Fruit fly (Drosophila melanogaster): ENCODE measurements around the gene CG32655.

The CG32655 gene

dm6 chrX:12225325-12225972 lies 10.2 kb downstream of the CG32655 start (continued):
- no peak for TF ChIP-seq Antp (GFP tag; optimal IDR thresholded peaks at IDR 0.05)
- TF ChIP-seq dysf (GFP tag; IDR thresholded peaks at IDR 0.05): no peak
- peak; percentile 56 for TF ChIP-seq crol (GFP tag; IDR thresholded peaks at IDR 0.05)
- TF ChIP-seq toy (GFP tag; IDR thresholded peaks at IDR 0.05): no peak
- TF ChIP-seq HLH3B (GFP tag; IDR thresholded peaks at IDR 0.05): peak; percentile 48; the same call in 1 of the 2 replicates
- TF ChIP-seq CG6689 (GFP tag; IDR thresholded peaks at IDR 0.05): peak; percentile 28; the same call in 1 of the 2 replicates
- TF ChIP-seq ranshi (GFP tag; IDR thresholded peaks at IDR 0.05): no peak
- no peak for TF ChIP-seq Dll (GFP tag; IDR thresholded peaks at IDR 0.05; ENCODE audit: partially characterized antibody)
- TF ChIP-seq mam (GFP tag; optimal IDR thresholded peaks at IDR 0.05): no peak
- no peak for TF ChIP-seq bowl (GFP tag; IDR thresholded peaks at IDR 0.05)
- no peak for TF ChIP-seq CG16863 (GFP tag; optimal IDR thresholded peaks at IDR 0.05)
- TF ChIP-seq CTCF (GFP tag; optimal IDR thresholded peaks at IDR 0.05): no peak
- no peak for TF ChIP-seq chif (GFP tag; optimal IDR thresholded peaks at IDR 0.05)
- no peak for TF ChIP-seq BtbVII (GFP tag; optimal IDR thresholded peaks at IDR 0.05)
- TF ChIP-seq gcm2 (GFP tag; optimal IDR thresholded peaks at IDR 0.05): no peak
- peak; percentile 18 for TF ChIP-seq CG1602 (GFP tag; optimal IDR thresholded peaks at IDR 0.05)
- TF ChIP-seq Hr51 (GFP tag; optimal IDR thresholded peaks at IDR 0.05): peak in 1 of 2 experiments; percentile 59
- TF ChIP-seq CG4730 (GFP tag; IDR thresholded peaks at IDR 0.05): no peak
- TF ChIP-seq CG7745 (tag; optimal IDR thresholded peaks at IDR 0.05): peak; percentile 33
- no peak for TF ChIP-seq CG16813 (GFP tag; IDR thresholded peaks at IDR 0.05; ENCODE audit: partially characterized antibody)
- no peak for TF ChIP-seq CG6175 (GFP tag; IDR thresholded peaks at IDR 0.05)
- TF ChIP-seq Blimp-1 (GFP tag; optimal IDR thresholded peaks at IDR 0.05): peak; percentile 79
- TF ChIP-seq Dip3 (GFP tag; optimal IDR thresholded peaks at IDR 0.05): no peak
- no peak for TF ChIP-seq ap (GFP tag; IDR thresholded peaks at IDR 0.05)
- peak; percentile 1 for TF ChIP-seq CG12659 (GFP tag; optimal IDR thresholded peaks at IDR 0.05)
- TF ChIP-seq CG11085 (GFP tag; IDR thresholded peaks at IDR 0.05): no peak
- no peak for TF ChIP-seq CG5245 (GFP tag; optimal IDR thresholded peaks at IDR 0.05)
- no peak for TF ChIP-seq Jarid2 (GFP tag; optimal IDR thresholded peaks at IDR 0.05)
- no peak for TF ChIP-seq otp (GFP tag; IDR thresholded peaks at IDR 0.05)
- no peak for TF ChIP-seq Fer2 (tag; optimal IDR thresholded peaks at IDR 0.05)
- no peak for TF ChIP-seq her (GFP tag; optimal IDR thresholded peaks at IDR 0.05)
- no peak for TF ChIP-seq CG43689 (GFP tag; IDR thresholded peaks at IDR 0.05)
- no peak for TF ChIP-seq Hmr (GFP tag; optimal IDR thresholded peaks at IDR 0.05)
- peak; percentile 59 for TF ChIP-seq CG33557 (GFP tag; optimal IDR thresholded peaks at IDR 0.05)
- peak in 1 of 3 experiments; percentile 75 for TF ChIP-seq lola (GFP tag; optimal IDR thresholded peaks at IDR 0.05)
- TF ChIP-seq CG7271 (tag; optimal IDR thresholded peaks at IDR 0.05): no peak
- peak; percentile 62 for TF ChIP-seq CG8924 (tag; optimal IDR thresholded peaks at IDR 0.05)
- TF ChIP-seq Ptx1 (GFP tag; IDR thresholded peaks at IDR 0.05): 0 out of 2 replicates have a peak, but pooled peaks have one; percentile 32
- TF ChIP-seq Lpt (GFP tag; optimal IDR thresholded peaks at IDR 0.05): no peak
- TF ChIP-seq CG15601 (tag; optimal IDR thresholded peaks at IDR 0.05): peak; percentile 77
- peak; percentile 25; the same call in 1 of the 2 replicates for TF ChIP-seq wor (GFP tag; IDR thresholded peaks at IDR 0.05)
- TF ChIP-seq Hey (tag; optimal IDR thresholded peaks at IDR 0.05): no peak
- no peak for TF ChIP-seq CG18599 (GFP tag; optimal IDR thresholded peaks at IDR 0.05)
- TF ChIP-seq CG2120 (GFP tag; optimal IDR thresholded peaks at IDR 0.05): no peak
- no peak for TF ChIP-seq HmgD (GFP tag; optimal IDR thresholded peaks at IDR 0.05)
- TF ChIP-seq CG31224 (GFP tag; IDR thresholded peaks at IDR 0.05): no peak
- no peak for TF ChIP-seq wdn (GFP tag; IDR thresholded peaks at IDR 0.05)
- peak; percentile 13 for TF ChIP-seq org-1 (GFP tag; optimal IDR thresholded peaks at IDR 0.05)
- peak; percentile 25 for TF ChIP-seq Six4 (GFP tag; optimal IDR thresholded peaks at IDR 0.05)
- TF ChIP-seq CG31388 (GFP tag; optimal IDR thresholded peaks at IDR 0.05): no peak
- no peak for TF ChIP-seq BEAF-32 (GFP tag; optimal IDR thresholded peaks at IDR 0.05)

Measured in whole organism, embryonic.